Worm (Caenorhabditis elegans) whole organism, late embryonic: Measurements from ENCODE around the gene sdz-31.

Experiments
- C08G9.2 ChIP-seq: sonication (generic microtip); optimal IDR thresholded peaks from 2 replicates; lab custom pipeline; 2016; ENCODE audit warnings: mild to moderate bottlenecking, missing genetic modification characterization, moderate library complexity, missing compliant biosample characterization
- C38D4.7 ChIP-seq: fragments of 200-800 bp; sonication (Bioruptor generic); optimal IDR thresholded peaks from 2 replicates; lab custom pipeline; 2018; ENCODE audit warnings: mild to moderate bottlenecking, missing genetic modification characterization, moderate library complexity, missing compliant biosample characterization
- K02D7.2 ChIP-seq: sonication (generic microtip); optimal IDR thresholded peaks from 2 replicates; lab custom pipeline; 2017; ENCODE audit warnings: mild to moderate bottlenecking, missing genetic modification characterization, missing compliant biosample characterization
- T23F11.4 ChIP-seq: fragments of 200-800 bp; sonication (Bioruptor generic); optimal IDR thresholded peaks from 2 replicates; lab custom pipeline; 2018; ENCODE audit warnings: mild to moderate bottlenecking, missing genetic modification characterization, missing compliant biosample characterization
- Y22D7AL.16 ChIP-seq: sonication (generic microtip); optimal IDR thresholded peaks from 2 replicates; lab custom pipeline; 2016; ENCODE audit warnings: missing genetic modification characterization, missing compliant biosample characterization
- ahr-1 ChIP-seq: sonication (generic microtip); optimal IDR thresholded peaks from 2 replicates; lab custom pipeline; 2016; ENCODE audit warnings: missing genetic modification characterization, missing compliant biosample characterization
- ceh-18 ChIP-seq: sonication (generic microtip); optimal IDR thresholded peaks from 2 replicates; lab custom pipeline; 2016; ENCODE audit warnings: missing genetic modification characterization, missing compliant biosample characterization
- ceh-2 ChIP-seq: sonication (generic microtip); optimal IDR thresholded peaks from 2 replicates; lab custom pipeline; 2016; ENCODE audit warnings: missing genotype, missing genetic modification characterization, missing compliant biosample characterization
- ceh-24 ChIP-seq: sonication (generic microtip); optimal IDR thresholded peaks from 2 replicates; lab custom pipeline; 2016; ENCODE audit warnings: mild to moderate bottlenecking, missing genetic modification characterization, missing compliant biosample characterization
- ceh-30 ChIP-seq: fragments of 150-350 bp; optimal IDR thresholded peaks from 2 replicates; lab custom pipeline; 2014; ENCODE audit warnings: missing biosample characterization, missing genetic modification characterization
- ceh-45 ChIP-seq: fragments of 200-800 bp; sonication (Bioruptor generic); IDR thresholded peaks from 2 replicates; pipeline ENCODE4 v1.3.6; 2022; ENCODE audit warnings: missing genetic modification reagents, missing genetic modification characterization, missing compliant biosample characterization
- ceh-9 ChIP-seq: sonication (generic microtip); optimal IDR thresholded peaks from 2 replicates; lab custom pipeline; 2016; ENCODE audit warnings: mild to moderate bottlenecking, missing genetic modification characterization, inconsistent platforms, missing compliant biosample characterization
- che-1 ChIP-seq: sonication (generic microtip); optimal IDR thresholded peaks from 2 replicates; lab custom pipeline; 2016; ENCODE audit warnings: mild to moderate bottlenecking, missing genetic modification characterization, missing compliant biosample characterization
- dmd-4 ChIP-seq: sonication (generic microtip); optimal IDR thresholded peaks from 2 replicates; lab custom pipeline; 2016; ENCODE audit warnings: borderline replicate concordance, missing genetic modification characterization, missing compliant biosample characterization
- dve-1 ChIP-seq: sonication (generic microtip); optimal IDR thresholded peaks from 2 replicates; lab custom pipeline; 2017; ENCODE audit warnings: antibody characterized with exemption, mild to moderate bottlenecking, missing genetic modification characterization, missing compliant biosample characterization
- fkh-10 ChIP-seq: fragments of 150-350 bp; optimal IDR thresholded peaks from 2 replicates; lab custom pipeline; 2014; ENCODE audit warnings: missing biosample characterization, missing genetic modification reagents, missing genetic modification characterization
- fkh-6 ChIP-seq: sonication (generic microtip); optimal IDR thresholded peaks from 2 replicates; lab custom pipeline; 2016; ENCODE audit warnings: missing genetic modification characterization, missing compliant biosample characterization
- gmeb-2 ChIP-seq: sonication (generic microtip); optimal IDR thresholded peaks from 2 replicates; lab custom pipeline; 2016; ENCODE audit warnings: missing genetic modification characterization, inconsistent platforms, missing compliant biosample characterization
- hlh-15 ChIP-seq: sonication (generic microtip); optimal IDR thresholded peaks from 2 replicates; lab custom pipeline; 2016; ENCODE audit warnings: missing genetic modification characterization, missing compliant biosample characterization
- hlh-30 ChIP-seq: sonication (generic microtip); optimal IDR thresholded peaks from 2 replicates; lab custom pipeline; 2017; ENCODE audit warnings: antibody characterized with exemption, missing genetic modification characterization, missing compliant biosample characterization; ENCODE audit not compliant: insufficient read depth
- hlh-6 ChIP-seq: sonication (generic microtip); optimal IDR thresholded peaks from 2 replicates; lab custom pipeline; 2016; ENCODE audit warnings: missing genotype, missing genetic modification characterization, missing compliant biosample characterization
- hlh-8 ChIP-seq: sonication (generic microtip); optimal IDR thresholded peaks from 2 replicates; lab custom pipeline; 2016; ENCODE audit warnings: missing genotype, missing genetic modification characterization, missing compliant biosample characterization
- lin-11 ChIP-seq: fragments of 200-800 bp; sonication (Bioruptor generic); optimal IDR thresholded peaks from 2 replicates; lab custom pipeline; 2018; ENCODE audit warnings: mild to moderate bottlenecking, missing genetic modification characterization, missing compliant biosample characterization
- madf-2 ChIP-seq: sonication (generic microtip); optimal IDR thresholded peaks from 2 replicates; lab custom pipeline; 2017; ENCODE audit warnings: missing genetic modification characterization, missing compliant biosample characterization
- nfya-1 ChIP-seq: sonication (generic microtip); optimal IDR thresholded peaks from 2 replicates; lab custom pipeline; 2017; ENCODE audit warnings: missing genetic modification characterization, mild to moderate bottlenecking, missing compliant biosample characterization, antibody characterized with exemption, moderate library complexity
- nhr-11 ChIP-seq: fragments of 150-350 bp; optimal IDR thresholded peaks from 2 replicates; lab custom pipeline; 2014; ENCODE audit warnings: missing biosample characterization, missing genetic modification characterization
- nhr-232 ChIP-seq: sonication (generic microtip); optimal IDR thresholded peaks from 2 replicates; lab custom pipeline; 2016; ENCODE audit warnings: missing genetic modification characterization, missing compliant biosample characterization
- pax-1 ChIP-seq: fragments of 150-350 bp; optimal IDR thresholded peaks from 2 replicates; lab custom pipeline; 2014; ENCODE audit warnings: missing biosample characterization, missing genetic modification characterization
- pha-2 ChIP-seq: sonication (generic microtip); optimal IDR thresholded peaks from 2 replicates; lab custom pipeline; 2017; ENCODE audit warnings: mild to moderate bottlenecking, missing genetic modification characterization, missing compliant biosample characterization
- pha-4 ChIP-seq: fragments of 150-350 bp; optimal IDR thresholded peaks from 2 replicates; lab custom pipeline; 2018; ENCODE audit warnings: missing biosample characterization, missing genetic modification reagents, missing genetic modification characterization
- pqm-1 ChIP-seq: sonication (generic microtip); optimal IDR thresholded peaks from 2 replicates; lab custom pipeline; 2016; ENCODE audit warnings: missing genetic modification characterization, missing compliant biosample characterization
- pros-1 ChIP-seq: fragments of 150-350 bp; optimal IDR thresholded peaks from 2 replicates; lab custom pipeline; 2014; ENCODE audit warnings: missing biosample characterization, missing genetic modification reagents, missing genetic modification characterization
- ref-2 ChIP-seq: sonication (generic microtip); optimal IDR thresholded peaks from 2 replicates; lab custom pipeline; 2016; ENCODE audit warnings: missing genetic modification characterization, missing compliant biosample characterization
- rnt-1 ChIP-seq: sonication (generic microtip); optimal IDR thresholded peaks from 2 replicates; lab custom pipeline; 2016; ENCODE audit warnings: missing genetic modification characterization, missing compliant biosample characterization
- sdc-2 ChIP-seq: sonication (generic microtip); optimal IDR thresholded peaks from 2 replicates; lab custom pipeline; 2016; ENCODE audit warnings: missing genotype, missing genetic modification characterization, missing compliant biosample characterization
- sox-4 ChIP-seq: sonication (generic microtip); optimal IDR thresholded peaks from 2 replicates; lab custom pipeline; 2017; ENCODE audit warnings: mild to moderate bottlenecking, missing genetic modification characterization, inconsistent platforms, missing compliant biosample characterization
- tbx-7 ChIP-seq: sonication (generic microtip); optimal IDR thresholded peaks from 2 replicates; lab custom pipeline; 2016; ENCODE audit warnings: missing genotype, missing genetic modification characterization, missing compliant biosample characterization
- ttx-3 ChIP-seq: sonication (generic microtip); optimal IDR thresholded peaks from 2 replicates; lab custom pipeline; 2016; ENCODE audit warnings: missing genetic modification reagents, missing genetic modification characterization, missing compliant biosample characterization
- unc-3 ChIP-seq, 2 experiments: fragments of 200-800 bp in 1 of 2; sonication (Bioruptor generic) in 1 of 2; sonication (generic microtip) in 1 of 2; conservative IDR thresholded peaks in 1 of 2; optimal IDR thresholded peaks in 1 of 2; 2 replicates each; pipeline versions ENCODE4 v1.3.6 to Lab custom; 2016 to 2022; ENCODE audit warnings: missing compliant biosample characterization in 2 of 2, missing genetic modification characterization in 2 of 2, missing genetic modification reagents in 1 of 2
- ztf-16 ChIP-seq: sonication (generic microtip); optimal IDR thresholded peaks from 2 replicates; lab custom pipeline; 2017; ENCODE audit warnings: missing genetic modification characterization, missing compliant biosample characterization

sdz-31 gene

DNA sequence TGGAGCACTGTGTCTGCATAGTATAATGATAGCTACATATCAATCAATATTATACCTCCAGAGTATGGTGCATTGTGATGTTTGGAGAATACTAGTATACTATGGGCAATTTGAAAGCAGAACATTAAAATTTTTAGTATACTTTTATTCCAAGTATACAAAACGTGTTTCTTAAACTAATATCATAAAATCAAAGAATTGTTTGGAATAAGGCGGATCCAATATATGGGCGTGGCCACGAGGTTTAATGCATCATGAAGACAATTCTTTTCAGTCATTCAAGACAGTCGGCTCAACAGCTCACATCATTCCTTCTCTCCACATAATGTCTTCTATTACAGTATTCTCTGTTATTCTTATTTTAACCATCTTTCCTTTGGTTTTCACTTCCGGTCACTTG is at the start of gene sdz-31:
Gene sdz-31, plus strand, starts transcription at position 301 of the 400 bp plus-strand sequence.
- no peak for TF ChIP-seq ceh-2 (tag; lab: Kevin White, UChicago)
- no peak for TF ChIP-seq sdc-2 (tag; lab: Kevin White, UChicago)
- no peak for TF ChIP-seq ceh-45
- TF ChIP-seq pha-4: no peak
- no peak for TF ChIP-seq ceh-30 (tag; lab: Kevin White, UChicago)
- no peak for TF ChIP-seq C08G9.2 (tag; lab: Kevin White, UChicago)
- no peak for TF ChIP-seq che-1
- no peak for TF ChIP-seq nhr-11
- no peak for TF ChIP-seq Y22D7AL.16 (tag; lab: Kevin White, UChicago)
- no peak for TF ChIP-seq sox-4 (tag; lab: Kevin White, UChicago)
- no peak for TF ChIP-seq C38D4.7 (GFP tag; lab: Kevin White, UChicago)

DNA sequence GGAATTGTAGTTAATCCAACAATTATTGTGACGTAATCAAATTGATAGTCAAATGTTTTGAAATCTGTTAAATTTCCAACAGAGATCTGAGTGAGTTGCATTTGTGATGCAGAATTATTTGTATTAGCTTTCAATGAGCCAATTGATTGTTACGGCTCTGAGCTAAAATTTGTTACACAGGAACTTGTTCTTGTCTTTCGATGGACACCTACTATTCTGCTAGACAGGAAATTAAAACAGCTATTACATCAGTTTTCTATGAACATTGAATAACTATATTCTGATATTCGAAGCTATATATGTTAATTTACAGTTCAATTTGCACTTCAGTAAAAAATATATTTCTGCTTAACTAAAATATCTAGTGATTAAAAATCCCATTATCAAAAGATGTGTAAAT is 46.1 kb upstream of the sdz-31 start, which contains the start of gene sru-40:
Gene sru-40, minus strand, starts transcription at position 101 of the 400 bp plus-strand sequence.
- TF ChIP-seq pros-1 (tag; lab: Kevin White, UChicago): no peak
- TF ChIP-seq ceh-24 (tag; lab: Kevin White, UChicago): no peak
- no peak for TF ChIP-seq ref-2 (tag; lab: Kevin White, UChicago)
- TF ChIP-seq fkh-6 (tag; lab: Kevin White, UChicago): no peak
- TF ChIP-seq hlh-8: no peak
- TF ChIP-seq C38D4.7 (GFP tag; lab: Kevin White, UChicago): no peak
- TF ChIP-seq ceh-9 (tag; lab: Kevin White, UChicago): no peak
- no peak for TF ChIP-seq pha-2 (tag; lab: Kevin White, UChicago)
- no peak for TF ChIP-seq nhr-232 (tag; lab: Kevin White, UChicago)
- TF ChIP-seq madf-2 (tag; lab: Kevin White, UChicago): no peak
- TF ChIP-seq che-1: no peak
- no peak for TF ChIP-seq ztf-16 (tag; lab: Kevin White, UChicago)
- TF ChIP-seq gmeb-2 (tag; lab: Kevin White, UChicago): no peak
- TF ChIP-seq fkh-10 (GFP tag; lab: Kevin White, UChicago): no peak
- TF ChIP-seq ahr-1 (tag; lab: Kevin White, UChicago): no peak
- TF ChIP-seq K02D7.2 (tag; lab: Kevin White, UChicago): no peak
- no peak for TF ChIP-seq pax-1
- no peak for TF ChIP-seq lin-11 (tag; lab: Kevin White, UChicago)
- no peak for TF ChIP-seq ceh-2 (tag; lab: Kevin White, UChicago)
- no peak for TF ChIP-seq ttx-3 (tag; lab: Kevin White, UChicago)

DNA sequence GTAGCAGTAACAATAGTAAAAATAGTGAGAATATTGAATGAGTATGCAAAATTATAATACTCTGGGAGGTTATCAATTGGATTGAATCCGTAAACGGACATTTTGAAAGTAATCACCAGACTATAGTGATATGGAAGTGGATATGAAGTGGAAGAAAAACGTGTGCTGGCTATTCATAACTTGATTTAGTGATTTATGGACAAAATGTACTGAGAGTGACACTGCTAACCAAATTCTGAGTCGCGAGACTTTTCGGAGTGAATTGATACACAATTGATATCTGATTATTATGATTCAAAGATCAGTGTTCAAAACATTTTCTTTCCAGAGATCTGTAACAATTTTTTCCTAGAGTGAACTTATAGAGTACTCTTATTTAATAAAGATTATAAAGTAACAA is 44.0 kb upstream of the sdz-31 start, which contains the start of gene sru-38:
Gene sru-38, minus strand, starts transcription at position 101 of the 400 bp plus-strand sequence.
- no peak for TF ChIP-seq pqm-1 (tag; lab: Kevin White, UChicago)
- TF ChIP-seq hlh-15: no peak
- no peak for TF ChIP-seq C08G9.2 (tag; lab: Kevin White, UChicago)
- no peak for TF ChIP-seq tbx-7
- no peak for TF ChIP-seq rnt-1 (tag; lab: Kevin White, UChicago)
- TF ChIP-seq unc-3 (GFP tag; conservative IDR thresholded peaks at IDR 0.05; lab: Robert Waterston, UW): no peak
- TF ChIP-seq unc-3 (tag; optimal IDR thresholded peaks at IDR 0.05; lab: Kevin White, UChicago): no peak
- no peak for TF ChIP-seq hlh-6 (tag; lab: Kevin White, UChicago)
- TF ChIP-seq T23F11.4 (GFP tag; lab: Kevin White, UChicago): no peak
- no peak for TF ChIP-seq K02D7.2 (tag; lab: Kevin White, UChicago)
- TF ChIP-seq nfya-1: no peak
- TF ChIP-seq dve-1 (tag; lab: Kevin White, UChicago): no peak
- no peak for TF ChIP-seq ceh-18 (tag; lab: Kevin White, UChicago)
- no peak for TF ChIP-seq hlh-30 (tag; lab: Kevin White, UChicago)
- no peak for TF ChIP-seq nhr-11
- no peak for TF ChIP-seq pha-2 (tag; lab: Kevin White, UChicago)
- TF ChIP-seq fkh-6 (tag; lab: Kevin White, UChicago): no peak
- no peak for TF ChIP-seq che-1
- no peak for TF ChIP-seq dmd-4 (tag; lab: Kevin White, UChicago)
- no peak for TF ChIP-seq Y22D7AL.16 (tag; lab: Kevin White, UChicago)
- TF ChIP-seq hlh-8: no peak
